Fruit fly (Drosophila melanogaster): ENCODE results near the gene Npc2e.

The Npc2e gene

DNA sequence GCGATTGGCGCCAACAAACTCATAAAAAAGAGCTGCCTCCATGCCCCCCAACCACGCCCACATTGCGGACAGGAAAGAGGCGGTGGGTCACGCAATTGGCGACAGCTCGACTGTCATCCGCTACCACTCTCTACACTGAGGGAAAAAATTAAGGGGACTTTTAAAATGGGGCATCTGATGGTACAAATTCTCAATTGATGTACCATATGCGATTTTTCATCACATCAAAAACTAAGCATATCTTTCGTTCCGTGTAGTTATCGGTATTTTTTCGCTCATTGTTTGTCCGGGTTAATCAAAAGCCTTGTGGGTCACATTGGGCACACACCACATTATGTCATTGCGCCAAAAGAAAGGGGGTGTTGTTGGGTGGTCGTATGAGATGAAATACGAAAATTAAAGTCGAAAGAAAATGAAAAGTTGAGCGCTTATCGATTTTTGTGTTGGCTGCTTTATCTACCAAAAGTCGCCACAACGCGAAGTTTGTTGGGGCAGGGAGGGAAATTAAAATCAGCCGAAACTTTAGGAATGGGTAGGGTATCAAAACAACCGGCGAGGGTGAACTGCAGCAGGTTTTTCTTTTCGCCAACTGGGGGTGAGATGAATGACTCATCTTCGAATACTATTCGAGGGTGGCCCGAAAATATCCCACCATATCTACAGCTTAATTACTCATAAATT, 29.0 kb upstream of the Npc2e start (continued):
- peak; percentile 19; the same call in 1 of the 2 replicates for TF ChIP-seq H2.0 (GFP tag; IDR thresholded peaks at IDR 0.05)
- TF ChIP-seq MESR4 (GFP tag; optimal IDR thresholded peaks at IDR 0.05): no peak
- no peak for TF ChIP-seq CG1529 (GFP tag; optimal IDR thresholded peaks at IDR 0.05)
- TF ChIP-seq Neu2 (GFP tag; optimal IDR thresholded peaks at IDR 0.05; ENCODE audit: borderline replicate concordance): no peak
- TF ChIP-seq fd3F (GFP tag; optimal IDR thresholded peaks at IDR 0.05): no peak
- no peak for TF ChIP-seq Usf (GFP tag; optimal IDR thresholded peaks at IDR 0.05)
- no peak for TF ChIP-seq CG7928 (GFP tag; optimal IDR thresholded peaks at IDR 0.05)
- no peak for TF ChIP-seq CG33557 (GFP tag; optimal IDR thresholded peaks at IDR 0.05)
- TF ChIP-seq Sry-β (GFP tag; optimal IDR thresholded peaks at IDR 0.05): no peak
- peak; percentile 9 for TF ChIP-seq Dad (GFP tag; optimal IDR thresholded peaks at IDR 0.05)
- TF ChIP-seq CG13296 (GFP tag; optimal IDR thresholded peaks at IDR 0.05): no peak
- peak; percentile 65 for TF ChIP-seq slbo (GFP tag; IDR thresholded peaks at IDR 0.05)
- TF ChIP-seq Gsc (GFP tag; IDR thresholded peaks at IDR 0.05): no peak
- TF ChIP-seq D19B (GFP tag; optimal IDR thresholded peaks at IDR 0.05): peak; percentile 4
- no peak for TF ChIP-seq CG34422 (GFP tag; IDR thresholded peaks at IDR 0.05)
- TF ChIP-seq onecut (GFP tag; IDR thresholded peaks at IDR 0.05): peak; percentile 95
- TF ChIP-seq CG10274 (GFP tag; optimal IDR thresholded peaks at IDR 0.05): peak; percentile 72
- peak; percentile 39 for TF ChIP-seq CG15514 (GFP tag; optimal IDR thresholded peaks at IDR 0.05)
- no peak for TF ChIP-seq CG11398 (GFP tag; optimal IDR thresholded peaks at IDR 0.05)
- TF ChIP-seq HmgZ (tag; optimal IDR thresholded peaks at IDR 0.05): no peak
- no peak for TF ChIP-seq esg (GFP tag; conservative IDR thresholded peaks at IDR 0.05)
- TF ChIP-seq CG7271 (tag; optimal IDR thresholded peaks at IDR 0.05): no peak
- peak; percentile 53; the same call in 1 of the 2 replicates for TF ChIP-seq Atf6 (GFP tag; IDR thresholded peaks at IDR 0.05)
- TF ChIP-seq CG18619 (GFP tag; optimal IDR thresholded peaks at IDR 0.05): no peak
- no peak for TF ChIP-seq Eip74EF (GFP tag; optimal IDR thresholded peaks at IDR 0.05)
- no peak for TF ChIP-seq caup (GFP tag; optimal IDR thresholded peaks at IDR 0.05; ENCODE audit: severe bottlenecking)
- TF ChIP-seq her (GFP tag; optimal IDR thresholded peaks at IDR 0.05): peak; percentile 54
- no peak for TF ChIP-seq CG5953 (GFP tag; IDR thresholded peaks at IDR 0.05)
- TF ChIP-seq scrt (GFP tag; optimal IDR thresholded peaks at IDR 0.05): peak; percentile 54
- TF ChIP-seq Meics (GFP tag; optimal IDR thresholded peaks at IDR 0.05): peak; percentile 68
- TF ChIP-seq CG10431 (GFP tag; optimal IDR thresholded peaks at IDR 0.05): no peak
- peak; percentile 39; the same call in 1 of the 2 replicates for TF ChIP-seq CG3847 (GFP tag; IDR thresholded peaks at IDR 0.05)
- TF ChIP-seq Trl (optimal IDR thresholded peaks at IDR 0.05): no peak
- TF ChIP-seq Trl (GFP tag; optimal IDR thresholded peaks at IDR 0.05): peak; percentile 36
- TF ChIP-seq HLH4C (GFP tag; IDR thresholded peaks at IDR 0.05; ENCODE audit: partially characterized antibody): no peak
- TF ChIP-seq stc (GFP tag; IDR thresholded peaks at IDR 0.05): no peak
- TF ChIP-seq GATAe (GFP tag; conservative IDR thresholded peaks at IDR 0.05): no peak
- no peak for TF ChIP-seq CG31388 (GFP tag; optimal IDR thresholded peaks at IDR 0.05)
- TF ChIP-seq HLH3B (GFP tag; IDR thresholded peaks at IDR 0.05): peak; percentile 43
- TF ChIP-seq pzg (GFP tag; optimal IDR thresholded peaks at IDR 0.05): no peak
- TF ChIP-seq aop (GFP tag; IDR thresholded peaks at IDR 0.05): no peak
- TF ChIP-seq br (optimal IDR thresholded peaks at IDR 0.05): no peak
- TF ChIP-seq dati (GFP tag; IDR thresholded peaks at IDR 0.05): no peak
- 0 out of 2 replicates have a peak, but pooled peaks have one; percentile 16 for TF ChIP-seq CG31224 (GFP tag; IDR thresholded peaks at IDR 0.05)
- TF ChIP-seq Dip2 (GFP tag; IDR thresholded peaks at IDR 0.05): no peak
- no peak for TF ChIP-seq CG30020 (tag; optimal IDR thresholded peaks at IDR 0.05)
- no peak for TF ChIP-seq dmrt99B (tag; optimal IDR thresholded peaks at IDR 0.05)
- TF ChIP-seq Pdp1 (GFP tag; optimal IDR thresholded peaks at IDR 0.05): peak in 1 of 2 experiments; percentile 30
- TF ChIP-seq sim (GFP tag; IDR thresholded peaks at IDR 0.05): no peak
- TF ChIP-seq CG18764 (GFP tag; optimal IDR thresholded peaks at IDR 0.05): no peak
